Worm (Caenorhabditis elegans): ENCODE measurements around the gene C34E11.2.
A peak's percentile ranks its signal among the peaks of the same experiment; 100 is the strongest.

- TF ChIP-seq unc-39 (tag; optimal IDR thresholded peaks at IDR 0.05) (no peak), unc-62 (GFP tag; optimal IDR thresholded peaks at IDR 0.05) (no peak), pha-4 (tag; optimal IDR thresholded peaks at IDR 0.05) (peak; percentile 47), drap-1 (GFP tag; optimal IDR thresholded peaks at IDR 0.05) (peak; percentile 25), mab-5 (tag; optimal IDR thresholded peaks at IDR 0.05) (no peak), lin-13 (tag; optimal IDR thresholded peaks at IDR 0.05) (no peak), snpc-4 (tag; optimal IDR thresholded peaks at IDR 0.05) (no peak), nhr-237 (tag; optimal IDR thresholded peaks at IDR 0.05) (peak; percentile 25), flh-1 (GFP tag; optimal IDR thresholded peaks at IDR 0.05) (no peak), lsy-2 (tag; optimal IDR thresholded peaks at IDR 0.05) (no peak)
Measured at ce11 chrX:11798057-11798555, 16.4 kb downstream of the C34E11.2 start, which contains the start of gene rsd-3.
